Worm (Caenorhabditis elegans) whole organism, young adult: ENCODE measurements around the gene hrde-2.
A peak's percentile ranks its signal among the peaks of the same experiment; 100 is the strongest.

Source experiments
- B0019.2 ChIP-seq: fragments of 200-800 bp; sonication (Bioruptor generic); conservative IDR thresholded peaks from 2 replicates; pipeline ENCODE4 v1.3.6; 2022; ENCODE audit warnings: missing genetic modification reagents, missing genetic modification characterization, missing compliant biosample characterization
- B0336.3 ChIP-seq: fragments of 200-800 bp; sonication (Bioruptor generic); IDR thresholded peaks from 2 replicates; pipeline ENCODE4 v1.3.6; 2022; ENCODE audit warnings: missing genetic modification characterization, missing compliant biosample characterization
- C17E4.6 ChIP-seq: fragments of 200-800 bp; sonication (Bioruptor generic); IDR thresholded peaks from 2 replicates; pipeline ENCODE4 v1.3.6; 2022; ENCODE audit warnings: missing genetic modification reagents, missing genetic modification characterization, missing compliant biosample characterization
- F23B12.7 ChIP-seq: sonication (generic microtip); optimal IDR thresholded peaks from 2 replicates; lab custom pipeline; 2017; ENCODE audit warnings: missing genetic modification characterization, mild to moderate bottlenecking, missing compliant biosample characterization, antibody characterized with exemption, moderate library complexity; ENCODE audit not compliant: insufficient read depth
- F49E8.2 ChIP-seq: sonication (generic microtip); optimal IDR thresholded peaks from 3 replicates; lab custom pipeline; 2017; ENCODE audit warnings: missing genetic modification characterization, mild to moderate bottlenecking, missing compliant biosample characterization, antibody characterized with exemption, moderate library complexity; ENCODE audit not compliant: insufficient read depth
- K11D2.4 ChIP-seq: fragments of 200-800 bp; sonication (Bioruptor generic); IDR thresholded peaks from 2 replicates; pipeline ENCODE4 v1.3.6; 2022; ENCODE audit warnings: missing genetic modification reagents, missing genetic modification characterization, missing compliant biosample characterization
- T26A5.8 ChIP-seq: sonication (generic microtip); optimal IDR thresholded peaks from 2 replicates; lab custom pipeline; 2016; ENCODE audit warnings: missing genetic modification characterization, missing compliant biosample characterization
- Y53G8AR.9 ChIP-seq: fragments of 200-800 bp; sonication (Bioruptor generic); conservative IDR thresholded peaks from 2 replicates; pipeline ENCODE4 v1.3.6; 2022; ENCODE audit warnings: missing genetic modification reagents, missing genetic modification characterization, missing compliant biosample characterization
- Y56A3A.18 ChIP-seq: fragments of 200-800 bp; sonication (Bioruptor generic); IDR thresholded peaks from 2 replicates; pipeline ENCODE4 v1.3.6; 2022; ENCODE audit warnings: missing genetic modification reagents, missing genetic modification characterization, missing compliant biosample characterization
- Y67H2A.10 ChIP-seq: fragments of 200-800 bp; sonication (Bioruptor generic); conservative IDR thresholded peaks from 2 replicates; pipeline ENCODE4 v1.3.6; 2022; ENCODE audit warnings: missing genetic modification reagents, missing genetic modification characterization, missing compliant biosample characterization
- Y79H2A.3 ChIP-seq: fragments of 200-800 bp; sonication (Bioruptor generic); conservative IDR thresholded peaks from 2 replicates; pipeline ENCODE4 v1.3.6; 2022; ENCODE audit warnings: missing genetic modification reagents, missing genetic modification characterization, missing compliant biosample characterization
- ZK185.1 ChIP-seq: sonication (generic microtip); optimal IDR thresholded peaks from 2 replicates; lab custom pipeline; 2016; ENCODE audit warnings: mild to moderate bottlenecking, missing genetic modification characterization, missing compliant biosample characterization; ENCODE audit not compliant: poor library complexity, severe bottlenecking
- akir-1 ChIP-seq: fragments of 200-800 bp; sonication (Bioruptor generic); optimal IDR thresholded peaks from 2 replicates; lab custom pipeline; 2018; ENCODE audit warnings: mild to moderate bottlenecking, missing genetic modification characterization, moderate library complexity, missing compliant biosample characterization
- ama-1 ChIP-seq, 3 experiments: fragments of 150-350 bp in 1 of 3; sonication (generic microtip) in 2 of 3; optimal IDR thresholded peaks; 2 replicates each; lab custom pipeline; 2014 to 2018; ENCODE audit warnings: missing biosample characterization in 2 of 3, missing genetic modification characterization in 2 of 3, missing genetic modification reagents in 2 of 3
- aptf-2 ChIP-seq: fragments of 200-800 bp; sonication (Bioruptor generic); conservative IDR thresholded peaks from 2 replicates; pipeline ENCODE4 v1.3.6; 2022; ENCODE audit warnings: missing genetic modification reagents, missing genetic modification characterization, missing compliant biosample characterization
- aptf-3 ChIP-seq: fragments of 200-800 bp; sonication (Bioruptor generic); IDR thresholded peaks from 2 replicates; pipeline ENCODE4 v1.3.6; 2022; ENCODE audit warnings: missing genetic modification characterization, missing compliant biosample characterization
- atf-7 ChIP-seq: sonication (generic microtip); optimal IDR thresholded peaks from 2 replicates; lab custom pipeline; 2017; ENCODE audit warnings: mild to moderate bottlenecking, missing genetic modification characterization, missing compliant biosample characterization
- attf-3 ChIP-seq: fragments of 200-800 bp; sonication (Bioruptor generic); conservative IDR thresholded peaks from 2 replicates; pipeline ENCODE4 v1.3.6; 2022; ENCODE audit warnings: missing genetic modification reagents, missing genetic modification characterization, missing compliant biosample characterization
- bed-2 ChIP-seq: fragments of 200-800 bp; sonication (Bioruptor generic); IDR thresholded peaks from 2 replicates; pipeline ENCODE4 v1.3.6; 2022; ENCODE audit warnings: missing genetic modification reagents, missing genetic modification characterization, missing compliant biosample characterization
- ceh-100 ChIP-seq: fragments of 200-800 bp; sonication (Bioruptor generic); IDR thresholded peaks from 2 replicates; pipeline ENCODE4 v1.3.6; 2022; ENCODE audit warnings: missing genetic modification reagents, missing genetic modification characterization, missing compliant biosample characterization
- ceh-40 ChIP-seq: fragments of 200-800 bp; sonication (Bioruptor generic); IDR thresholded peaks from 2 replicates; pipeline ENCODE4 v1.3.6; 2022; ENCODE audit warnings: missing genetic modification characterization, missing compliant biosample characterization
- ceh-58 ChIP-seq: fragments of 200-800 bp; sonication (Bioruptor generic); IDR thresholded peaks from 2 replicates; pipeline ENCODE4 v1.3.6; 2022; ENCODE audit warnings: missing genetic modification characterization, missing compliant biosample characterization
- ceh-79 ChIP-seq: sonication (generic microtip); optimal IDR thresholded peaks from 2 replicates; lab custom pipeline; 2017; ENCODE audit warnings: mild to moderate bottlenecking, missing genetic modification characterization, missing compliant biosample characterization
- dox-1 ChIP-seq: fragments of 200-800 bp; sonication (Bioruptor generic); IDR thresholded peaks from 2 replicates; pipeline ENCODE4 v1.3.6; 2022; ENCODE audit warnings: missing genetic modification reagents, missing genetic modification characterization, missing compliant biosample characterization
- dpff-1 ChIP-seq: sonication (generic microtip); optimal IDR thresholded peaks from 2 replicates; lab custom pipeline; 2017; ENCODE audit warnings: mild to moderate bottlenecking, missing genetic modification characterization, missing compliant biosample characterization
- dpl-1 ChIP-seq: fragments of 150-350 bp; optimal IDR thresholded peaks from 2 replicates; lab custom pipeline; 2014; ENCODE audit warnings: missing biosample characterization, missing genetic modification reagents, missing genetic modification characterization
- efl-1 ChIP-seq: fragments of 150-350 bp; optimal IDR thresholded peaks from 2 replicates; lab custom pipeline; 2014; ENCODE audit warnings: missing biosample characterization, missing genetic modification reagents, missing genetic modification characterization
- egl-18 ChIP-seq: fragments of 200-800 bp; sonication (Bioruptor generic); IDR thresholded peaks from 2 replicates; pipeline ENCODE4 v1.3.6; 2022; ENCODE audit warnings: missing genetic modification reagents, missing genetic modification characterization, missing compliant biosample characterization
- ekl-4 ChIP-seq: fragments of 200-800 bp; sonication (Bioruptor generic); IDR thresholded peaks from 2 replicates; pipeline ENCODE4 v1.3.6; 2022; ENCODE audit warnings: missing genetic modification reagents, missing genetic modification characterization, missing compliant biosample characterization
- him-1 ChIP-seq: sonication (generic microtip); optimal IDR thresholded peaks from 2 replicates; lab custom pipeline; 2016; ENCODE audit warnings: missing genotype, missing genetic modification reagents, missing genetic modification characterization, missing compliant biosample characterization
- hlh-12 ChIP-seq: sonication (generic microtip); optimal IDR thresholded peaks from 2 replicates; lab custom pipeline; 2016; ENCODE audit warnings: missing genetic modification characterization, missing compliant biosample characterization
- lag-1 ChIP-seq: fragments of 200-800 bp; sonication (Bioruptor generic); IDR thresholded peaks from 2 replicates; pipeline ENCODE4 v1.3.6; 2022; ENCODE audit warnings: missing genetic modification reagents, missing genetic modification characterization, missing compliant biosample characterization
- let-526 ChIP-seq: fragments of 200-800 bp; sonication (Bioruptor generic); IDR thresholded peaks from 2 replicates; pipeline ENCODE4 v1.3.6; 2022; ENCODE audit warnings: missing genetic modification reagents, missing genetic modification characterization, missing compliant biosample characterization
- let-607 ChIP-seq, 2 experiments: fragments of 200-800 bp in 1 of 2; sonication (Bioruptor generic) in 1 of 2; sonication (generic microtip) in 1 of 2; optimal IDR thresholded peaks; 2 replicates each; lab custom pipeline; 2016 to 2018; ENCODE audit warnings: mild to moderate bottlenecking in 2 of 2, missing compliant biosample characterization in 2 of 2, missing genetic modification characterization in 2 of 2, moderate library complexity in 2 of 2, missing genotype in 1 of 2
- lin-26 ChIP-seq: fragments of 200-800 bp; sonication (Bioruptor generic); IDR thresholded peaks from 2 replicates; pipeline ENCODE4 v1.3.6; 2022; ENCODE audit warnings: missing genetic modification reagents, missing genetic modification characterization, missing compliant biosample characterization
- lin-35 ChIP-seq, 3 experiments: fragments of 150-350 bp in 2 of 3; sonication (generic microtip) in 1 of 3; optimal IDR thresholded peaks; 2 replicates each; lab custom pipeline; 2014 to 2018; ENCODE audit warnings: missing biosample characterization in 3 of 3, missing genetic modification characterization in 3 of 3, missing genetic modification reagents in 3 of 3
- lin-40 ChIP-seq: sonication (generic microtip); optimal IDR thresholded peaks from 2 replicates; lab custom pipeline; 2016; ENCODE audit warnings: missing genetic modification characterization, mild to moderate bottlenecking, missing compliant biosample characterization, missing genotype, missing genetic modification reagents
- madf-6 ChIP-seq: fragments of 200-800 bp; sonication (Bioruptor generic); IDR thresholded peaks from 2 replicates; pipeline ENCODE4 v1.3.6; 2022; ENCODE audit warnings: missing genetic modification reagents, missing genetic modification characterization, missing compliant biosample characterization
- nhr-120 ChIP-seq: fragments of 200-800 bp; sonication (Bioruptor generic); IDR thresholded peaks from 2 replicates; pipeline ENCODE4 v1.3.6; 2022; ENCODE audit warnings: missing genetic modification characterization, missing compliant biosample characterization
- nhr-90 ChIP-seq: sonication (generic microtip); optimal IDR thresholded peaks from 2 replicates; lab custom pipeline; 2016; ENCODE audit warnings: missing genotype, mild to moderate bottlenecking, missing genetic modification characterization, missing compliant biosample characterization
- snpc-1.1 ChIP-seq: sonication (generic microtip); optimal IDR thresholded peaks from 2 replicates; lab custom pipeline; 2017; ENCODE audit warnings: missing genetic modification characterization, mild to moderate bottlenecking, missing compliant biosample characterization, antibody characterized with exemption, moderate library complexity, missing genotype, missing genetic modification reagents; ENCODE audit not compliant: insufficient read depth
- unc-62 ChIP-seq: fragments of 150-350 bp; optimal IDR thresholded peaks from 2 replicates; lab custom pipeline; 2014; ENCODE audit warnings: missing biosample characterization, missing genetic modification reagents, missing genetic modification characterization
- ztf-28 ChIP-seq: fragments of 200-800 bp; sonication (Bioruptor generic); IDR thresholded peaks from 2 replicates; pipeline ENCODE4 v1.3.6; 2022; ENCODE audit warnings: missing genetic modification reagents, missing genetic modification characterization, missing compliant biosample characterization

Gene hrde-2

ce11 chrV:14979937-14980336 is 25.0 kb upstream of the hrde-2 start, which contains the start of gene xbx-1:
xbx-1 (plus strand) TSS chrV:14980237.
- TF ChIP-seq Y53G8AR.9 (GFP tag; lab: Robert Waterston, UW) (no peak), dox-1 (GFP tag; lab: Robert Waterston, UW) (no peak)

- TF ChIP-seq ZK185.1 (tag; lab: Kevin White, UChicago): no peak
- no peak for TF ChIP-seq C17E4.6 (GFP tag; lab: Robert Waterston, UW)
- no peak for TF ChIP-seq aptf-2 (GFP tag; lab: Robert Waterston, UW)
- TF ChIP-seq atf-7 (tag; lab: Kevin White, UChicago): no peak
- no peak for TF ChIP-seq lin-40 (tag; lab: Kevin White, UChicago)
- no peak for TF ChIP-seq K11D2.4 (GFP tag; lab: Robert Waterston, UW)
- TF ChIP-seq ztf-28 (GFP tag; lab: Robert Waterston, UW): no peak
- TF ChIP-seq snpc-1.1 (tag; lab: Kevin White, UChicago): no peak
- TF ChIP-seq B0336.3: no peak
- TF ChIP-seq him-1 (tag; lab: Kevin White, UChicago): no peak
- TF ChIP-seq Y79H2A.3 (GFP tag; lab: Robert Waterston, UW): no peak
- no peak for TF ChIP-seq Y67H2A.10 (GFP tag; lab: Robert Waterston, UW)
- no peak for TF ChIP-seq nhr-90
- no peak for TF ChIP-seq Y53G8AR.9 (GFP tag; lab: Robert Waterston, UW)
- TF ChIP-seq ceh-100 (GFP tag; lab: Robert Waterston, UW): no peak
- TF ChIP-seq ekl-4 (GFP tag; lab: Robert Waterston, UW): no peak
- TF ChIP-seq dpff-1 (tag; lab: Kevin White, UChicago): no peak
- TF ChIP-seq T26A5.8 (tag; lab: Kevin White, UChicago): no peak
- TF ChIP-seq madf-6 (GFP tag; lab: Robert Waterston, UW): no peak
- TF ChIP-seq F23B12.7: no peak
Measured at ce11 chrV:14984593-14984992, 20.3 kb upstream of the hrde-2 start, which contains the start of gene F02D8.4. F02D8.4 (plus strand) TSS chrV:14984893.

- TF ChIP-seq efl-1 (GFP tag; lab: Kevin White, UChicago) (peak; percentile 32), akir-1 (GFP tag; lab: Kevin White, UChicago) (no peak), ceh-40 (GFP tag; lab: Robert Waterston, UW) (no peak), attf-3 (peak; percentile 91), Y67H2A.10 (GFP tag; lab: Robert Waterston, UW) (no peak)
- TF ChIP-seq, all 124 proteins: peak for 2
Measured at ce11 chrV:14990843-14991242, 14.1 kb upstream of the hrde-2 start, which contains the start of the genes cdt-2 and T01C3.2. cdt-2 (minus strand) TSS chrV:14991126. T01C3.2 (plus strand) TSS chrV:14991168.

- no peak for TF ChIP-seq nhr-120
- no peak for TF ChIP-seq unc-62
- TF ChIP-seq Y56A3A.18 (GFP tag; lab: Robert Waterston, UW): no peak
- no peak for TF ChIP-seq bed-2 (GFP tag; lab: Robert Waterston, UW)
- TF ChIP-seq ZK185.1 (tag; lab: Kevin White, UChicago): no peak
- TF ChIP-seq dpl-1: no peak
- no peak for TF ChIP-seq aptf-3
- TF ChIP-seq hlh-12 (tag; lab: Kevin White, UChicago): no peak
- no peak for TF ChIP-seq ama-1 (optimal IDR thresholded peaks at IDR 0.05; lab: Kevin White, UChicago)
- TF ChIP-seq ama-1 (GFP tag; optimal IDR thresholded peaks at IDR 0.05; lab: Kevin White, UChicago): peak in 1 of 2 experiments; percentile 49
- TF ChIP-seq lin-35 (GFP tag; optimal IDR thresholded peaks at IDR 0.05; lab: Kevin White, UChicago): no peak
- 0 out of 2 replicates have a peak, but pooled peaks have one; percentile 44 for TF ChIP-seq C17E4.6 (GFP tag; lab: Robert Waterston, UW)
- no peak for TF ChIP-seq ceh-58
- no peak for TF ChIP-seq egl-18
- TF ChIP-seq let-607 (tag; optimal IDR thresholded peaks at IDR 0.05; lab: Kevin White, UChicago): no peak
- TF ChIP-seq akir-1 (GFP tag; lab: Kevin White, UChicago): no peak
- no peak for TF ChIP-seq let-526 (GFP tag; lab: Robert Waterston, UW)
- no peak for TF ChIP-seq lag-1 (GFP tag; lab: Robert Waterston, UW)
- TF ChIP-seq B0019.2 (GFP tag; lab: Robert Waterston, UW): no peak
- TF ChIP-seq lin-26 (GFP tag; lab: Robert Waterston, UW): no peak; the same call in 1 of the 2 replicates
- no peak for TF ChIP-seq ceh-79
- TF ChIP-seq F49E8.2 (tag; lab: Kevin White, UChicago): peak; percentile 77
Measured at ce11 chrV:14991489-14991888, 13.4 kb upstream of the hrde-2 start.
